Worm (Caenorhabditis elegans): ENCODE data around the gene T01D1.5.

Gene T01D1.5

ce11 chrII:188967-189366, at the start of gene T01D1.5:
Gene T01D1.5 (minus strand): TSS chrII:189067.
- TF ChIP-seq dao-5 (tag; optimal IDR thresholded peaks at IDR 0.05) (no peak), him-1 (tag; optimal IDR thresholded peaks at IDR 0.05) (no peak), W03F9.2 (tag; optimal IDR thresholded peaks at IDR 0.05) (no peak)

- TF ChIP-seq him-1 (tag; optimal IDR thresholded peaks at IDR 0.05) (no peak), dao-5 (tag; optimal IDR thresholded peaks at IDR 0.05) (no peak), W03F9.2 (tag; optimal IDR thresholded peaks at IDR 0.05) (no peak)
Measured at ce11 chrII:237721-238120, 48.9 kb upstream of the T01D1.5 start, which contains the start of gene laat-1. Gene laat-1 (minus strand): TSS chrII:237821.

ce11 chrII:232641-233040, 43.8 kb upstream of the T01D1.5 start, which contains the start of gene Y43H11AL.1:
Gene Y43H11AL.1 (minus strand): TSS chrII:232741.
- TF ChIP-seq W03F9.2 (tag; optimal IDR thresholded peaks at IDR 0.05) (no peak), dao-5 (tag; optimal IDR thresholded peaks at IDR 0.05) (no peak), him-1 (tag; optimal IDR thresholded peaks at IDR 0.05) (no peak)

DNA sequence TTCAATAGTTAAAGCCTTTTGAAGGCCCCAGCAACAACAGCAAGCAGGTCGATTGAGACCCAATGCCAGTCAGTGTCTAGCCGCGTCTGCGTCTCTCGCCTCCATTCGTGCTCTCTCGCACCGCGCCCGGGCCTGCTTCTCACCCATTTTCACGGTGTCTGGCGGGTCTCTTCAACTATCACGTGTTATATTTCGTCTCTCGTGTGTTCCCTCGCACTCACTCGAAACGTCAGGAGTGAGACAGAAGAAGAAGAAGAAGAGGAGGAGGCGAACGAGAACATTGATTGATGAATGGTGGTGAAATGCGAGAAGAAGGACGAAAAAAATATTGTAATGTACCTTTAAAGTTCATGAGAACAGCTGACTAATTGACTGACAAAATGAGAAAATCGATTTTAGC, 32.3 kb upstream of the T01D1.5 start:
- peak; percentile 17 for TF ChIP-seq W03F9.2 (tag; optimal IDR thresholded peaks at IDR 0.05)
- TF ChIP-seq him-1 (tag; optimal IDR thresholded peaks at IDR 0.05): no peak
- TF ChIP-seq dao-5 (tag; optimal IDR thresholded peaks at IDR 0.05): no peak

DNA sequence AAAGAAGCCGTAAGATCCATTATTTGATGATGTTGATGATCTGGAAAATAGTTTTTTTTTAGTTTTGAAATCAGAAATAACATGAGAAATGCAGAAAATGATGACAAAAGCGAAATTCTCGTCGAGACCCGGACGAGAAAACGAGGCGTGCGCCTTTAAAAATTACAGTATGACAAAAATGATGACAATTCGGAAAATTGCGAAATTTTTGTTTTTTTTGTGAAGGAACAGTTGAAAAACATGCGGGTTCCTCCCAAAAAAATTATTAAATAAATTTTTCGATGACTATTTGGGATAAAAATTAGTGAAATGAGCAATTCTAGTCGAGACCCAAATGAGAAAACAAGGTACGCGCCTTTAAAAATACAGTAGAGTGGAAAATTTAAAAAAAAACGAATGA, 31.7 kb upstream of the T01D1.5 start, which contains the start of gene ubxn-3:
ubxn-3 (minus strand) TSS at position 66 of the 400 bp plus-strand sequence.
- TF ChIP-seq dao-5 (tag; optimal IDR thresholded peaks at IDR 0.05) (no peak), W03F9.2 (tag; optimal IDR thresholded peaks at IDR 0.05) (no peak), him-1 (tag; optimal IDR thresholded peaks at IDR 0.05) (no peak)

- TF ChIP-seq dao-5 (tag; optimal IDR thresholded peaks at IDR 0.05) (no peak), W03F9.2 (tag; optimal IDR thresholded peaks at IDR 0.05) (no peak), him-1 (tag; optimal IDR thresholded peaks at IDR 0.05) (no peak)
Measured at ce11 chrII:219846-220503, 31.1 kb upstream of the T01D1.5 start.

ce11 chrII:217308-217707, 28.4 kb upstream of the T01D1.5 start:
- TF ChIP-seq dao-5 (tag; optimal IDR thresholded peaks at IDR 0.05) (no peak), W03F9.2 (tag; optimal IDR thresholded peaks at IDR 0.05) (no peak), him-1 (tag; optimal IDR thresholded peaks at IDR 0.05) (no peak)

- TF ChIP-seq W03F9.2 (tag; optimal IDR thresholded peaks at IDR 0.05) (peak; percentile 89), dao-5 (tag; optimal IDR thresholded peaks at IDR 0.05) (no peak), him-1 (tag; optimal IDR thresholded peaks at IDR 0.05) (peak; percentile 52)
Measured at ce11 chrII:216598-216997, 27.7 kb upstream of the T01D1.5 start, which contains the start of gene F48A11.4. Gene F48A11.4 (minus strand): TSS chrII:216621.

ce11 chrII:208097-208496, 19.2 kb upstream of the T01D1.5 start:
- TF ChIP-seq dao-5 (tag; optimal IDR thresholded peaks at IDR 0.05) (no peak), W03F9.2 (tag; optimal IDR thresholded peaks at IDR 0.05) (no peak), him-1 (tag; optimal IDR thresholded peaks at IDR 0.05) (no peak)

- no peak for TF ChIP-seq him-1 (tag; optimal IDR thresholded peaks at IDR 0.05)
- no peak for TF ChIP-seq W03F9.2 (tag; optimal IDR thresholded peaks at IDR 0.05)
- no peak for TF ChIP-seq dao-5 (tag; optimal IDR thresholded peaks at IDR 0.05)
Measured at ce11 chrII:196685-197084, 7.8 kb upstream of the T01D1.5 start, which contains the start of gene chs-2. Gene chs-2 (plus strand): TSS chrII:196985.

- no peak for TF ChIP-seq W03F9.2 (tag; optimal IDR thresholded peaks at IDR 0.05)
- TF ChIP-seq him-1 (tag; optimal IDR thresholded peaks at IDR 0.05): no peak
- TF ChIP-seq dao-5 (tag; optimal IDR thresholded peaks at IDR 0.05): no peak
Measured at ce11 chrII:194458-194857, 5.6 kb upstream of the T01D1.5 start, which contains the start of gene abu-11. Gene abu-11 (minus strand): TSS chrII:194558.

DNA sequence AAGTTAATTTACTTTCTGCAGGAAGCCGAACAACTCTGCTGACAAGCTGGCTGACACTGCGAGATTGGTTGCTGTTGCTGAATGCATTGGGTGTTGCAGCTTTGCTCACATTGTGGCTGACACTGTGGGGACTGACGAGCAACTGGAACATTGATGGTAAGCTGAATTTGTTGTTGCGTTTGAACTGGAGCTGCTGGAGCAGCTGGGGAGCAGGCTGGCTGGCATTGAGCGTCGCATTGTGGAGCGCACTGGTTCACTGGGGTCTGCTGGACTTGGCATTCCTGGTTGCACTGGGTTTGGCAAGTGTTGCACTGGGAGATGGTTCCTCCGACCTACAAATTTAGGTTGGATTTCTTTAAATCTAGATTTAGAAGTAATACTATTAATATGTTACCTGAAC, 3.7 kb upstream of the T01D1.5 start:
- TF ChIP-seq him-1 (tag; optimal IDR thresholded peaks at IDR 0.05) (no peak), W03F9.2 (tag; optimal IDR thresholded peaks at IDR 0.05) (no peak), dao-5 (tag; optimal IDR thresholded peaks at IDR 0.05) (no peak)

DNA sequence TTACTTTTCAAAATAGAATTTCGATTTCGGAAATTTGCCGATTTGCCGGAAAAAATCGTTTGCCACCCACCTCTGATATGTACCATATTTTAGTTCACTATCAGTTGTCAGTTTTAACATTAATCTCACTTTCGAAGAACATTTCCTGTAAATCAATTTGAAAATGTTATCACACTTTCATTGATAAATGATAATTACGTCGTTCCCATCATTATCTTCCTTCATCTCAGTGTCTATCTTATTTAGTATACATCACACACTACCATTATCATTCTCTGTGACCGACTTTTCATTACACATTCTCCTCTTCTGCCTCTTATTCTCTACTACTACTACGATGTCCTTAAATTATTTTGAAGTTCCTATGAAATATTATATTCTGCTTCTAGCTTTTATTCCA, 2.4 kb downstream of the T01D1.5 start, which contains the start of gene T01D1.8:
T01D1.8 (plus strand) TSS at position 236 of the 400 bp plus-strand sequence.
- TF ChIP-seq him-1 (tag; optimal IDR thresholded peaks at IDR 0.05) (no peak), W03F9.2 (tag; optimal IDR thresholded peaks at IDR 0.05) (no peak), dao-5 (tag; optimal IDR thresholded peaks at IDR 0.05) (no peak)

DNA sequence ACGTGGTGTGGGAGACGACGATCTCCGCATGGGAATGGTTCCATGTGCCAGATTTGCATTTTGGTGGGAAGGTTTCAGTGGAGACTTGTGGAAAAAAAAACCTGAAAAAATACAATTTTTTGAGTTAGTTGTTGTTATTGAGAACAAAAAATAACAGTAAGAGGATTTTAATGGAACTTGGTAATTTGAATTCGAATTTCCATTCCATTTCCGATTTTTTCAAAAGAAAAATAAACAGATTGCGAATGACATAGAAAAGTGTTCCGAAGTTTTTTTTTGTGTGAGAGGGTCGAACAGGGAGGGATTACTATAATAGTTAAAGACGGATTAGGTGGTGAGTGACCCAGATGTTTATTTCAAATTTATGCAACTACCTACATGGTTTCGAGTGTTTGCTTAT, 9.9 kb downstream of the T01D1.5 start, which contains the start of gene T01D1.4:
T01D1.4 (minus strand) TSS at position 101 of the 400 bp plus-strand sequence.
- no peak for TF ChIP-seq W03F9.2 (tag; optimal IDR thresholded peaks at IDR 0.05)
- no peak for TF ChIP-seq dao-5 (tag; optimal IDR thresholded peaks at IDR 0.05)
- no peak for TF ChIP-seq him-1 (tag; optimal IDR thresholded peaks at IDR 0.05)

Measured in whole organism, L4/young adult.